Worm (Caenorhabditis elegans) whole organism, young adult: ENCODE results near the gene Y48G9A.7.

Experiments
- F55B11.4 ChIP-seq: sonication (generic microtip); optimal IDR thresholded peaks from 2 replicates; lab custom pipeline; 2016; ENCODE audit warnings: missing compliant biosample characterization, missing genetic modification characterization, borderline replicate concordance; ENCODE audit not compliant: insufficient read depth
- T26A5.8 ChIP-seq: sonication (generic microtip); optimal IDR thresholded peaks from 2 replicates; lab custom pipeline; 2016; ENCODE audit warnings: missing genetic modification characterization, missing compliant biosample characterization
- Y67H2A.10 ChIP-seq: fragments of 200-800 bp; sonication (Bioruptor generic); conservative IDR thresholded peaks from 2 replicates; pipeline ENCODE4 v1.3.6; 2022; ENCODE audit warnings: missing genetic modification reagents, missing genetic modification characterization, missing compliant biosample characterization
- ama-1 ChIP-seq, 3 experiments: fragments of 150-350 bp in 1 of 3; sonication (generic microtip) in 2 of 3; optimal IDR thresholded peaks; 2 replicates each; lab custom pipeline; 2014 to 2018; ENCODE audit warnings: missing biosample characterization in 2 of 3, missing genetic modification characterization in 2 of 3, missing genetic modification reagents in 2 of 3
- efl-1 ChIP-seq: fragments of 150-350 bp; optimal IDR thresholded peaks from 2 replicates; lab custom pipeline; 2014; ENCODE audit warnings: missing biosample characterization, missing genetic modification reagents, missing genetic modification characterization
- madf-10 ChIP-seq: sonication (generic microtip); optimal IDR thresholded peaks from 2 replicates; lab custom pipeline; 2016; ENCODE audit warnings: mild to moderate bottlenecking, missing genetic modification characterization, missing compliant biosample characterization
- madf-6 ChIP-seq: fragments of 200-800 bp; sonication (Bioruptor generic); IDR thresholded peaks from 2 replicates; pipeline ENCODE4 v1.3.6; 2022; ENCODE audit warnings: missing genetic modification reagents, missing genetic modification characterization, missing compliant biosample characterization
- madf-8 ChIP-seq: fragments of 200-800 bp; sonication (Bioruptor generic); conservative IDR thresholded peaks from 2 replicates; pipeline ENCODE4 v1.3.6; 2022; ENCODE audit warnings: missing genetic modification reagents, missing genetic modification characterization, missing compliant biosample characterization
- nfya-1 ChIP-seq: sonication (generic microtip); optimal IDR thresholded peaks from 2 replicates; lab custom pipeline; 2017; ENCODE audit warnings: antibody characterized with exemption, missing compliant biosample characterization, missing genetic modification characterization, borderline replicate concordance; ENCODE audit not compliant: insufficient read depth
- nfya-2 ChIP-seq: fragments of 200-800 bp; sonication (Bioruptor generic); IDR thresholded peaks from 2 replicates; pipeline ENCODE4 v1.3.6; 2022; ENCODE audit warnings: missing genetic modification reagents, missing genetic modification characterization, missing compliant biosample characterization
- nhr-120 ChIP-seq: fragments of 200-800 bp; sonication (Bioruptor generic); IDR thresholded peaks from 2 replicates; pipeline ENCODE4 v1.3.6; 2022; ENCODE audit warnings: missing genetic modification characterization, missing compliant biosample characterization
- rec-8 ChIP-seq, 2 experiments: sonication (generic microtip); optimal IDR thresholded peaks; 2 replicates each; lab custom pipeline; 2016; ENCODE audit warnings: mild to moderate bottlenecking in 2 of 2, missing genetic modification characterization in 2 of 2, missing genetic modification reagents in 2 of 2, missing genotype in 2 of 2, missing biosample characterization in 1 of 2, missing compliant biosample characterization in 1 of 2, moderate library complexity in 1 of 2
- sea-2 ChIP-seq: fragments of 200-800 bp; sonication (Bioruptor generic); IDR thresholded peaks from 2 replicates; pipeline ENCODE4 v1.3.6; 2022; ENCODE audit warnings: missing genetic modification characterization, missing compliant biosample characterization
- snpc-1.1 ChIP-seq: sonication (generic microtip); optimal IDR thresholded peaks from 2 replicates; lab custom pipeline; 2017; ENCODE audit warnings: missing genetic modification characterization, mild to moderate bottlenecking, missing compliant biosample characterization, antibody characterized with exemption, moderate library complexity, missing genotype, missing genetic modification reagents; ENCODE audit not compliant: insufficient read depth

DNA sequence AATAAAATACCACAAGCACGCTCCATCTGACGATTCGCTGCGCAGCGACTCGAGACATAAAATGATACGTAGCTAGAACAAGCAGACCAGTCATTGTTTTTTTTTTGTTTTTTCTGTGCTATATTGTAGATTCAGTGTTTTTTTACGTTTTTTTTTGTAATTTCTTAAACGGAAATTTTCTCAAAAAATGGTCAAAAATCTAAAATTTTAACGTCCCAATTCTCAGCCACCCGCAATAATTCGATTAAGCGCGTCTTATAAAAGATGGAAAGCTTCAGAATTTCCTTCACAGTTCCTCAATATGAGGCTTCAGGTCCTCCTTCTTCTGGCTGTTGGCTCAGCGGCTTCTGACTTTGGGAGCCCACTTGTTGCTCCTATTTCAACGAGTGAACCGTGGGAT lies 7.2 kb downstream of the Y48G9A.7 start, which contains the start of gene Y48G9A.6:
- TF ChIP-seq efl-1 (GFP tag; lab: Kevin White, UChicago), result no peak
- no peak for TF ChIP-seq madf-6 (GFP tag; lab: Robert Waterston, UW)
- no peak for TF ChIP-seq T26A5.8 (tag; lab: Kevin White, UChicago)
- TF ChIP-seq rec-8 (tag; optimal IDR thresholded peaks at IDR 0.05; lab: Kevin White, UChicago), result no peak
- no peak for TF ChIP-seq nfya-1 (tag; lab: Kevin White, UChicago)
- no peak for TF ChIP-seq snpc-1.1
- no peak for TF ChIP-seq ama-1 (optimal IDR thresholded peaks at IDR 0.05; lab: Kevin White, UChicago)
- TF ChIP-seq ama-1 (GFP tag; optimal IDR thresholded peaks at IDR 0.05; lab: Kevin White, UChicago), result no peak
- TF ChIP-seq Y67H2A.10 (GFP tag; lab: Robert Waterston, UW), result no peak
- TF ChIP-seq nfya-2 (GFP tag; lab: Robert Waterston, UW), result no peak
- no peak for TF ChIP-seq F55B11.4 (tag; lab: Kevin White, UChicago)
- TF ChIP-seq madf-8 (GFP tag; lab: Robert Waterston, UW), result no peak
- no peak for TF ChIP-seq nhr-120
- TF ChIP-seq sea-2 (GFP tag; lab: Robert Waterston, UW), result no peak
- no peak for TF ChIP-seq madf-10 (tag; lab: Kevin White, UChicago)
